Fruit fly (Drosophila melanogaster) S2 (cell line): ENCODE data around the gene Kaz-m1.

Source experiments
- CG8478 ChIP-seq: fragments of >200 bp; optimal IDR thresholded peaks from 2 replicates; lab custom pipeline; 2018
- CTCF ChIP-seq, 2 experiments: fragments of >200 bp; optimal IDR thresholded peaks; 2 replicates each; lab custom pipeline; 2018

dm6 chr3R:26036153-26037144, 21.9 kb downstream of the Kaz-m1 start:
- TF ChIP-seq CG8478 (lab: Kevin White, UChicago), result no peak
- no peak for TF ChIP-seq CTCF (optimal IDR thresholded peaks at IDR 0.05; lab: Kevin White, UChicago)
